Fruit fly (Drosophila melanogaster): Measurements from ENCODE around the gene HLH4C.
A peak's percentile ranks its signal among the peaks of the same experiment; 100 is the strongest.

HLH4C gene

DNA sequence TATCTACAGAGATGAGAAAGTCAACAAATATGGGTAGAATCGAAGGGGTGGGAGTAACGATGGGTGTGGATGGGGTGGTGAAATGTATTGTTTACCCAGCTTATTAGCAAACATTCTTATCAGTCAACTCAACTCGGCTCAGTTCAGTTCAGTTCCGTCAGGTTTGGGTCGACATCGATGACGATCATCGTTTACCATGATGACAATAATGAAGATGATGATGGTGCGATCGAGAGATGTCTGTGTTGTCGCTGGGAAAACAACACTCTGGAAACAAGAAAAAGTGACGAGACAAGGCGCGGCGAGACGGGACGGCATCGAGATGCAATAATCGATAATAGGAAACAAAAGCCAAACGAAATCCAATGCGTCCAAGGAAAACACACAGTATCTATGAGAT, 37.5 kb downstream of the HLH4C start (continued):
- TF ChIP-seq CG12769 (tag; optimal IDR thresholded peaks at IDR 0.05): no peak
- TF ChIP-seq D (optimal IDR thresholded peaks at IDR 0.05): no peak
- peak; percentile 39 for TF ChIP-seq D (GFP tag; optimal IDR thresholded peaks at IDR 0.05)
- TF ChIP-seq CG31365 (tag; optimal IDR thresholded peaks at IDR 0.05): peak; percentile 5
- TF ChIP-seq wek (GFP tag; optimal IDR thresholded peaks at IDR 0.05): peak; percentile 51
- peak; percentile 38 for TF ChIP-seq CrebB (tag; optimal IDR thresholded peaks at IDR 0.05)
- no peak for TF ChIP-seq CG7963 (GFP tag; IDR thresholded peaks at IDR 0.05; ENCODE audit: partially characterized antibody)
- peak; percentile 27 for TF ChIP-seq CG2712 (tag; optimal IDR thresholded peaks at IDR 0.05)
- no peak for TF ChIP-seq D19B (GFP tag; optimal IDR thresholded peaks at IDR 0.05)
- peak; percentile 11 for TF ChIP-seq tap (tag; optimal IDR thresholded peaks at IDR 0.05)
- peak; percentile 13 for TF ChIP-seq CG17568 (GFP tag; optimal IDR thresholded peaks at IDR 0.05)
- TF ChIP-seq tll (GFP tag; optimal IDR thresholded peaks at IDR 0.05): peak in 1 of 2 experiments; percentile 56
- no peak for TF ChIP-seq CG11696 (GFP tag; IDR thresholded peaks at IDR 0.05)
- peak; percentile 6 for TF ChIP-seq CG11723 (GFP tag; optimal IDR thresholded peaks at IDR 0.05)
- peak; percentile 2 for TF ChIP-seq CG8089 (GFP tag; optimal IDR thresholded peaks at IDR 0.05)
- TF ChIP-seq CG2678 (tag; optimal IDR thresholded peaks at IDR 0.05): peak; percentile 30
- peak; percentile 81 for TF ChIP-seq HLHmδ (GFP tag; optimal IDR thresholded peaks at IDR 0.05)
- TF ChIP-seq jing (GFP tag; optimal IDR thresholded peaks at IDR 0.05): no peak
- no peak for TF ChIP-seq cg (GFP tag; optimal IDR thresholded peaks at IDR 0.05)
- TF ChIP-seq Kr (GFP tag; optimal IDR thresholded peaks at IDR 0.05): peak; percentile 49
- TF ChIP-seq Side (GFP tag; optimal IDR thresholded peaks at IDR 0.05): no peak
- peak; percentile 1 for TF ChIP-seq CTCF (GFP tag; optimal IDR thresholded peaks at IDR 0.05)
- TF ChIP-seq gem (tag; optimal IDR thresholded peaks at IDR 0.05): peak; percentile 27
- no peak for TF ChIP-seq Bdp1 (GFP tag; optimal IDR thresholded peaks at IDR 0.05)
- peak; percentile 38 for TF ChIP-seq nerfin-1 (tag; optimal IDR thresholded peaks at IDR 0.05)
- TF ChIP-seq unpg (GFP tag; optimal IDR thresholded peaks at IDR 0.05): peak; percentile 30
- 0 out of 3 replicates have a peak, but pooled peaks have one; percentile 19 for TF ChIP-seq so (GFP tag; IDR thresholded peaks at IDR 0.05)
- peak; percentile 34 for TF ChIP-seq CG13424 (tag; optimal IDR thresholded peaks at IDR 0.05)
- TF ChIP-seq fd64A (GFP tag; optimal IDR thresholded peaks at IDR 0.05): peak; percentile 64
- TF ChIP-seq CG12155 (GFP tag; optimal IDR thresholded peaks at IDR 0.05): no peak
- TF ChIP-seq Dip3 (GFP tag; optimal IDR thresholded peaks at IDR 0.05): no peak
- peak; percentile 56 for TF ChIP-seq CG6813 (GFP tag; optimal IDR thresholded peaks at IDR 0.05)
- TF ChIP-seq CG14667 (GFP tag; IDR thresholded peaks at IDR 0.05): no peak
- TF ChIP-seq knrl (GFP tag; IDR thresholded peaks at IDR 0.05; ENCODE audit: partially characterized antibody): no peak
- peak; percentile 87 for TF ChIP-seq sens (GFP tag)
- TF ChIP-seq seq (GFP tag; IDR thresholded peaks at IDR 0.05): no peak
- TF ChIP-seq tx (GFP tag; optimal IDR thresholded peaks at IDR 0.05): no peak
- no peak for TF ChIP-seq CG30403 (GFP tag; optimal IDR thresholded peaks at IDR 0.05)
- no peak for TF ChIP-seq CG2889 (GFP tag; IDR thresholded peaks at IDR 0.05)
- TF ChIP-seq HHEX (GFP tag; optimal IDR thresholded peaks at IDR 0.05): peak; percentile 0
- no peak for TF ChIP-seq CG4854 (GFP tag; optimal IDR thresholded peaks at IDR 0.05)
- TF ChIP-seq ab (GFP tag; optimal IDR thresholded peaks at IDR 0.05): no peak
- TF ChIP-seq NK7.1 (GFP tag; optimal IDR thresholded peaks at IDR 0.05): no peak
- peak; percentile 42 for TF ChIP-seq fd102C (GFP tag; optimal IDR thresholded peaks at IDR 0.05)
- peak; percentile 15 for TF ChIP-seq CG12391 (tag; optimal IDR thresholded peaks at IDR 0.05)
- TF ChIP-seq CG18262 (tag; optimal IDR thresholded peaks at IDR 0.05): peak; percentile 21
- TF ChIP-seq Lhr (GFP tag; optimal IDR thresholded peaks at IDR 0.05): peak; percentile 37
- TF ChIP-seq CG15601 (tag; optimal IDR thresholded peaks at IDR 0.05): peak; percentile 38
- TF ChIP-seq grn (GFP tag; optimal IDR thresholded peaks at IDR 0.05): peak; percentile 19
- no peak for TF ChIP-seq tio (GFP tag; optimal IDR thresholded peaks at IDR 0.05)
- 0 out of 2 replicates have a peak, but pooled peaks have one; percentile 12 for TF ChIP-seq onecut (GFP tag; IDR thresholded peaks at IDR 0.05)

Data from whole organism, embryonic.